Worm (Caenorhabditis elegans): Measurements from ENCODE around the gene clec-70.

ce11 chrIV:3921898-3922297 is 10.6 kb upstream of the clec-70 start, which contains the start of gene clec-67:
- no peak for TF ChIP-seq unc-130 (GFP tag; optimal IDR thresholded peaks at IDR 0.05)
- no peak for TF ChIP-seq aly-2 (tag; optimal IDR thresholded peaks at IDR 0.05)
- no peak for TF ChIP-seq arid-1 (GFP tag; conservative IDR thresholded peaks at IDR 0.05)
- TF ChIP-seq nhr-28 (tag; optimal IDR thresholded peaks at IDR 0.05), result peak; percentile 63
- no peak for TF ChIP-seq skn-1 (tag; optimal IDR thresholded peaks at IDR 0.05)
- no peak for TF ChIP-seq F49E8.2 (tag; optimal IDR thresholded peaks at IDR 0.05; ENCODE audit: borderline replicate concordance)
- no peak for TF ChIP-seq snpc-4 (tag; optimal IDR thresholded peaks at IDR 0.05)
- no peak for TF ChIP-seq fkh-10 (GFP tag; optimal IDR thresholded peaks at IDR 0.05)
- TF ChIP-seq ceh-82 (tag; optimal IDR thresholded peaks at IDR 0.05), result no peak
- TF ChIP-seq egl-27 (tag; optimal IDR thresholded peaks at IDR 0.05), result no peak
- TF ChIP-seq unc-62 (GFP tag; optimal IDR thresholded peaks at IDR 0.05 in 1 of 2), result no peak
- no peak for TF ChIP-seq unc-62 (tag; optimal IDR thresholded peaks at IDR 0.05)
